Fruit fly (Drosophila melanogaster): Measurements from ENCODE around the gene SP1029.
A peak's percentile ranks its signal among the peaks of the same experiment; 100 is the strongest.

SP1029 gene

dm6 chr3R:29219948-29220347 lies 30.3 kb downstream of the SP1029 start, which contains the start of gene eEF1gamma (continued):
- TF ChIP-seq CG18599 (GFP tag; optimal IDR thresholded peaks at IDR 0.05) (peak; percentile 95), Stat92E (GFP tag; optimal IDR thresholded peaks at IDR 0.05) (peak in 1 of 3 experiments; percentile 71), dysf (GFP tag; IDR thresholded peaks at IDR 0.05) (peak; percentile 93), CG8388 (GFP tag; optimal IDR thresholded peaks at IDR 0.05) (peak; percentile 90), esg (GFP tag; conservative IDR thresholded peaks at IDR 0.05) (peak; percentile 61; the same call in 1 of the 2 replicates), nerfin-2 (GFP tag; IDR thresholded peaks at IDR 0.05; ENCODE audit: partially characterized antibody) (peak; percentile 96), CG13296 (GFP tag; optimal IDR thresholded peaks at IDR 0.05) (peak; percentile 98), CG10209 (GFP tag; optimal IDR thresholded peaks at IDR 0.05) (peak; percentile 96), Dref (GFP tag; IDR thresholded peaks at IDR 0.05) (peak; percentile 88), Hey (tag; optimal IDR thresholded peaks at IDR 0.05) (peak; percentile 95), vnd (GFP tag; IDR thresholded peaks at IDR 0.05; ENCODE audit: partially characterized antibody) (peak; percentile 91), fd3F (GFP tag; optimal IDR thresholded peaks at IDR 0.05) (peak; percentile 93), CG3407 (GFP tag; optimal IDR thresholded peaks at IDR 0.05) (peak; percentile 94), sr (GFP tag; IDR thresholded peaks at IDR 0.05) (peak; percentile 96), Atf3 (GFP tag; optimal IDR thresholded peaks at IDR 0.05) (peak; percentile 91), CG12071 (GFP tag; optimal IDR thresholded peaks at IDR 0.05) (peak; percentile 97), ash1 (GFP tag; optimal IDR thresholded peaks at IDR 0.05) (peak; percentile 96), CG4617 (GFP tag; optimal IDR thresholded peaks at IDR 0.05; ENCODE audit: borderline replicate concordance) (peak; percentile 84), bigmax (GFP tag; optimal IDR thresholded peaks at IDR 0.05) (peak; percentile 78), TFAM (GFP tag; optimal IDR thresholded peaks at IDR 0.05) (peak; percentile 88), CG3281 (GFP tag; optimal IDR thresholded peaks at IDR 0.05) (peak; percentile 97), Ssrp (tag; optimal IDR thresholded peaks at IDR 0.05) (peak; percentile 81), amos (GFP tag; IDR thresholded peaks at IDR 0.05; ENCODE audit: partially characterized antibody) (peak; percentile 95), fd96Cb (tag; optimal IDR thresholded peaks at IDR 0.05) (peak; percentile 79), CG13424 (tag; optimal IDR thresholded peaks at IDR 0.05) (peak; percentile 83), scrt (GFP tag; optimal IDR thresholded peaks at IDR 0.05) (peak; percentile 93), sc (optimal IDR thresholded peaks at IDR 0.05) (no peak), sc (GFP tag; optimal IDR thresholded peaks at IDR 0.05) (peak; percentile 92), CG2712 (tag; optimal IDR thresholded peaks at IDR 0.05) (peak; percentile 91), unc-4 (GFP tag; IDR thresholded peaks at IDR 0.05; ENCODE audit: partially characterized antibody) (peak; percentile 92), Opbp (GFP tag; IDR thresholded peaks at IDR 0.05; ENCODE audit: partially characterized antibody) (peak; percentile 94), mirr (GFP tag; optimal IDR thresholded peaks at IDR 0.05) (peak; percentile 99), CG9609 (GFP tag; optimal IDR thresholded peaks at IDR 0.05) (peak; percentile 92), CG31441 (GFP tag; IDR thresholded peaks at IDR 0.05) (peak; percentile 95), BtbVII (GFP tag; optimal IDR thresholded peaks at IDR 0.05) (peak; percentile 97), jigr1 (GFP tag; IDR thresholded peaks at IDR 0.05) (no peak), Lhr (GFP tag; optimal IDR thresholded peaks at IDR 0.05) (peak; percentile 91), Ets65A (GFP tag) (peak; percentile 99), Blimp-1 (GFP tag; optimal IDR thresholded peaks at IDR 0.05) (peak; percentile 71), Gsc (GFP tag; IDR thresholded peaks at IDR 0.05) (no peak), CG9932 (GFP tag; IDR thresholded peaks at IDR 0.05) (peak; percentile 90), Six4 (GFP tag; optimal IDR thresholded peaks at IDR 0.05) (peak; percentile 89), Rx (GFP tag; IDR thresholded peaks at IDR 0.05) (peak; percentile 94), Sry-δ (GFP tag; optimal IDR thresholded peaks at IDR 0.05) (peak; percentile 95), H2.0 (GFP tag; IDR thresholded peaks at IDR 0.05) (peak; percentile 94), CG12155 (GFP tag; optimal IDR thresholded peaks at IDR 0.05) (peak; percentile 86), Dp (GFP tag; optimal IDR thresholded peaks at IDR 0.05) (peak; percentile 52), Med (GFP tag) (peak; percentile 100), CG1792 (GFP tag; optimal IDR thresholded peaks at IDR 0.05) (peak; percentile 93), Camta (GFP tag; optimal IDR thresholded peaks at IDR 0.05) (peak; percentile 96)
